Worm (Caenorhabditis elegans) whole organism, L4 larva: ENCODE measurements around the gene Y49F6B.14.

Experiments used
- F44E2.7 ChIP-seq: fragments of 200-800 bp; sonication (Bioruptor generic); IDR thresholded peaks from 2 replicates; pipeline ENCODE4 v2.1.2; 2022; ENCODE audit warnings: missing genetic modification characterization, missing compliant biosample characterization
- R02D3.7 ChIP-seq: fragments of 150-350 bp; sonication (generic microtip); optimal IDR thresholded peaks from 3 replicates; lab custom pipeline; 2014; ENCODE audit warnings: missing biosample characterization, missing genetic modification characterization
- ZK337.2 ChIP-seq: fragments of 200-800 bp; sonication (Bioruptor generic); IDR thresholded peaks from 2 replicates; pipeline ENCODE4 v1.3.6; 2022; ENCODE audit warnings: missing genetic modification reagents, missing genetic modification characterization, missing compliant biosample characterization
- ctbp-1 ChIP-seq: fragments of 200-800 bp; sonication (Bioruptor generic); IDR thresholded peaks from 2 replicates; pipeline ENCODE4 v1.3.6; 2022; ENCODE audit warnings: missing genetic modification reagents, missing genetic modification characterization, missing compliant biosample characterization
- fkh-10 ChIP-seq: fragments of 150-350 bp; optimal IDR thresholded peaks from 2 replicates; lab custom pipeline; 2014; ENCODE audit warnings: missing biosample characterization, missing genetic modification reagents, missing genetic modification characterization
- lin-1 ChIP-seq: fragments of 200-800 bp; sonication (Bioruptor generic); IDR thresholded peaks from 2 replicates; pipeline ENCODE4 v1.3.6; 2022; ENCODE audit warnings: missing genetic modification reagents, missing genetic modification characterization, missing compliant biosample characterization
- lin-15B ChIP-seq: fragments of 150-350 bp; sonication (generic microtip); optimal IDR thresholded peaks from 3 replicates; lab custom pipeline; 2014; ENCODE audit warnings: missing biosample characterization, missing genetic modification characterization
- lin-39 ChIP-seq: fragments of 150-350 bp; optimal IDR thresholded peaks from 2 replicates; lab custom pipeline; 2014; ENCODE audit warnings: missing biosample characterization, missing genetic modification reagents, missing genetic modification characterization
- pha-4 ChIP-seq, 2 experiments: fragments of 150-350 bp in 1 of 2; fragments of 200-800 bp in 1 of 2; sonication (Bioruptor generic) in 1 of 2; IDR thresholded peaks in 1 of 2; optimal IDR thresholded peaks in 1 of 2; 2 replicates each; pipeline versions ENCODE4 v1.3.6 to Lab custom; 2014 to 2022; ENCODE audit warnings: missing genetic modification characterization in 2 of 2, missing genetic modification reagents in 2 of 2, missing biosample characterization in 1 of 2, missing compliant biosample characterization in 1 of 2
- pqm-1 ChIP-seq: sonication (generic microtip); optimal IDR thresholded peaks from 2 replicates; lab custom pipeline; 2017; ENCODE audit warnings: missing biosample characterization, missing genetic modification characterization
- zip-2 ChIP-seq: fragments of 150-350 bp; optimal IDR thresholded peaks from 2 replicates; lab custom pipeline; 2014; ENCODE audit warnings: missing biosample characterization, missing genetic modification characterization

DNA sequence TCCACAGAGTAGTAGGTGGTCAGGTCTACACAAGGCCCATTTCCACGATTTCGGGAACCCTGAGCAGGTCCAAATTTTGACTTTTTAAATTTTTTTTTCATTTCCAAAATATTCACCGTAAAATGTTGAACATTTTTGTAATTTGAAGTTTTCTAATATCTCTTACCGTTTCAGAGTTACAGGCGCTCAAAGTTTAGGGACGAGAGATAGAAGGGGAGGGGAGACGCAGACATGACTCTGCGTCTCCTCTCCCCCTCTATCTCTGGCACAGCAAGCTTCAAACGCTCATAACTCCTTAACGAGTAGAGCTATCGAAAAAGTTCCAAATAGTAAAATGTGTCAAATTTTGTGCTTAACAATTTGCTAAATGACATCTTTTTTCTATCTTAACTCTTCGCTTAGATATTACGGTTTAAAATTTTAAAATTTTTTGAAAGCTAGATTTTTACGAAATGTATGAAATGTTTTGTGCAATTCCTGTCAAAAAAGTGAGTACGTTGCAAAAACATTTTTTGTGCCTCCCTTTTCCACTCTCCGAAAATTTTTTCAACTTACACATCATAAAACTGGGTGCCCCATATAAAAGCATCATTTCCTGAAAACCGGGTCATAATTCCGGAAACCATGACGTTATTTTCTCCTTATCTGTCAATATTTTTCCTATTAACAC is at the start of gene Y49F6B.14, which contains the start of gene clec-125:
- TF ChIP-seq lin-15B (no peak), fkh-10 (GFP tag; lab: Kevin White, UChicago) (no peak), zip-2 (tag; lab: Kevin White, UChicago) (no peak), pqm-1 (tag; lab: Kevin White, UChicago) (no peak), lin-39 (tag; lab: Kevin White, UChicago) (no peak), pha-4 (GFP tag; IDR thresholded peaks at IDR 0.05; lab: Robert Waterston, UW) (no peak), pha-4 (tag; optimal IDR thresholded peaks at IDR 0.05; lab: Kevin White, UChicago) (no peak), lin-1 (GFP tag; lab: Robert Waterston, UW) (no peak), ctbp-1 (GFP tag; lab: Robert Waterston, UW) (no peak), ZK337.2 (no peak), R02D3.7 (no peak), F44E2.7 (GFP tag; lab: Robert Waterston, UW) (no peak)
